Fruit fly (Drosophila melanogaster) whole organism, prepupa: ENCODE data around the gene Inx3.

Experiments
- Blimp-1 ChIP-seq: fragments of 200-800 bp; sonication (Bioruptor generic); optimal IDR thresholded peaks from 3 replicates; lab custom pipeline; 2017; ENCODE audit warnings: missing biosample characterization, missing genetic modification characterization, mild to moderate bottlenecking, moderate library complexity, missing genetic modification reagents
- CG10631 ChIP-seq: fragments of 200-800 bp; sonication (Bioruptor generic); optimal IDR thresholded peaks from 2 replicates; lab custom pipeline; 2016; ENCODE audit warnings: missing biosample characterization, missing genetic modification characterization
- CG11294 ChIP-seq: fragments of 200-800 bp; sonication (Bioruptor generic); IDR thresholded peaks from 2 replicates; pipeline ENCODE4 v1.3.6; 2022; ENCODE audit warnings: missing biosample characterization, missing genetic modification characterization
- CG11902 ChIP-seq: fragments of 200-800 bp; sonication (Bioruptor generic); optimal IDR thresholded peaks from 3 replicates; lab custom pipeline; 2016; ENCODE audit warnings: missing biosample characterization, missing genetic modification characterization
- CG15336 ChIP-seq: fragments of 200-800 bp; sonication (Bioruptor generic); IDR thresholded peaks from 2 replicates; pipeline ENCODE4 v1.3.6; 2022; ENCODE audit warnings: missing biosample characterization, missing genetic modification characterization
- CG1621 ChIP-seq: fragments of 200-800 bp; sonication (Bioruptor generic); optimal IDR thresholded peaks from 3 replicates; lab custom pipeline; 2018; ENCODE audit warnings: missing biosample characterization, mild to moderate bottlenecking, missing genetic modification characterization
- CG16779 ChIP-seq: fragments of 200-800 bp; sonication (Bioruptor generic); optimal IDR thresholded peaks from 3 replicates; lab custom pipeline; 2017; ENCODE audit warnings: missing biosample characterization, mild to moderate bottlenecking, missing genetic modification characterization
- CG31627 ChIP-seq: fragments of 200-800 bp; sonication (Bioruptor generic); optimal IDR thresholded peaks from 3 replicates; lab custom pipeline; 2016; ENCODE audit warnings: missing biosample characterization, missing genetic modification characterization
- CG32006 ChIP-seq: fragments of 200-800 bp; sonication (Bioruptor generic); optimal IDR thresholded peaks from 3 replicates; lab custom pipeline; 2017; ENCODE audit warnings: missing biosample characterization, mild to moderate bottlenecking, missing genetic modification characterization
- CG34406 ChIP-seq: fragments of 200-800 bp; sonication (Bioruptor generic); optimal IDR thresholded peaks from 3 replicates; lab custom pipeline; 2016; ENCODE audit warnings: missing biosample characterization, missing genetic modification characterization
- CG3919 ChIP-seq: fragments of 200-800 bp; sonication (Bioruptor generic); optimal IDR thresholded peaks from 3 replicates; lab custom pipeline; 2016; ENCODE audit warnings: missing biosample characterization, missing genetic modification characterization
- CG4318 ChIP-seq: fragments of 200-800 bp; sonication (Bioruptor generic); optimal IDR thresholded peaks from 3 replicates; lab custom pipeline; 2017; ENCODE audit warnings: missing biosample characterization, mild to moderate bottlenecking, missing genetic modification characterization
- CG6163 ChIP-seq: fragments of 200-800 bp; sonication (Bioruptor generic); IDR thresholded peaks from 3 replicates; pipeline ENCODE4 v1.3.6; 2022; ENCODE audit warnings: missing biosample characterization, missing genetic modification characterization
- CG6808 ChIP-seq: fragments of 200-800 bp; sonication (Bioruptor generic); optimal IDR thresholded peaks from 3 replicates; lab custom pipeline; 2017; ENCODE audit warnings: missing biosample characterization, missing genetic modification characterization, mild to moderate bottlenecking, moderate library complexity, missing genetic modification reagents
- CG6854 ChIP-seq: fragments of 200-800 bp; sonication (Bioruptor generic); optimal IDR thresholded peaks from 2 replicates; lab custom pipeline; 2017; ENCODE audit warnings: missing biosample characterization, mild to moderate bottlenecking, missing genetic modification characterization
- CG7368 ChIP-seq: fragments of 200-800 bp; sonication (Bioruptor generic); optimal IDR thresholded peaks from 3 replicates; lab custom pipeline; 2016; ENCODE audit warnings: missing biosample characterization, missing genetic modification characterization
- CG8119 ChIP-seq: fragments of 200-800 bp; sonication (Bioruptor generic); IDR thresholded peaks from 3 replicates; pipeline ENCODE4 v1.3.6; 2022; ENCODE audit warnings: missing biosample characterization, missing genetic modification characterization
- CG8319 ChIP-seq: fragments of 200-800 bp; sonication (Bioruptor generic); optimal IDR thresholded peaks from 3 replicates; lab custom pipeline; 2016; ENCODE audit warnings: missing biosample characterization, missing genetic modification characterization
- CG8632 ChIP-seq: fragments of 200-800 bp; sonication (Bioruptor generic); optimal IDR thresholded peaks from 3 replicates; lab custom pipeline; 2016; ENCODE audit warnings: missing biosample characterization, missing genetic modification characterization
- CG9139 ChIP-seq: fragments of 200-800 bp; sonication (Bioruptor generic); optimal IDR thresholded peaks from 3 replicates; lab custom pipeline; 2017; ENCODE audit warnings: missing biosample characterization, mild to moderate bottlenecking, missing genetic modification characterization
- Eip75B ChIP-seq: fragments of 200-800 bp; sonication (Bioruptor generic); optimal IDR thresholded peaks from 3 replicates; lab custom pipeline; 2016; ENCODE audit warnings: missing biosample characterization, missing genetic modification characterization
- Eip78C ChIP-seq: fragments of 200-800 bp; sonication (Bioruptor generic); peaks from one replicate; lab custom pipeline; 2016; ENCODE audit warnings: missing biosample characterization, missing genetic modification characterization
- Eip93F ChIP-seq: fragments of 200-800 bp; sonication (Bioruptor generic); optimal IDR thresholded peaks from 2 replicates; lab custom pipeline; 2016; ENCODE audit warnings: missing biosample characterization, mild to moderate bottlenecking, missing genetic modification characterization
- Ets21C ChIP-seq: fragments of 200-800 bp; sonication (Bioruptor generic); optimal IDR thresholded peaks from 3 replicates; lab custom pipeline; 2016; ENCODE audit warnings: missing biosample characterization, missing genetic modification characterization
- Gug ChIP-seq: fragments of 200-800 bp; sonication (Bioruptor generic); IDR thresholded peaks from 2 replicates; pipeline ENCODE4 v1.3.6; 2022; ENCODE audit warnings: missing biosample characterization, missing genetic modification characterization
- Hr38 ChIP-seq: sonication (Bioruptor generic); optimal IDR thresholded peaks from 2 replicates; lab custom pipeline; 2016; ENCODE audit warnings: missing biosample characterization, missing genetic modification characterization
- Hr39 ChIP-seq: fragments of 200-800 bp; sonication (Bioruptor generic); optimal IDR thresholded peaks from 2 replicates; lab custom pipeline; 2016; ENCODE audit warnings: missing biosample characterization, missing genetic modification characterization
- Hr4 ChIP-seq: fragments of 200-800 bp; sonication (Bioruptor generic); optimal IDR thresholded peaks from 3 replicates; lab custom pipeline; 2016; ENCODE audit warnings: missing biosample characterization, missing genetic modification characterization
- Lpt ChIP-seq: fragments of 200-800 bp; sonication (Bioruptor generic); optimal IDR thresholded peaks from 3 replicates; lab custom pipeline; 2016; ENCODE audit warnings: missing biosample characterization, missing genetic modification characterization
- Met ChIP-seq: fragments of 200-800 bp; sonication (Bioruptor generic); optimal IDR thresholded peaks from 3 replicates; lab custom pipeline; 2016; ENCODE audit warnings: missing biosample characterization, missing genetic modification characterization
- OdsH ChIP-seq: fragments of 200-800 bp; sonication (Bioruptor generic); optimal IDR thresholded peaks from 3 replicates; lab custom pipeline; 2016; ENCODE audit warnings: missing biosample characterization, missing genetic modification characterization
- Smox ChIP-seq: fragments of 200-800 bp; sonication (Bioruptor generic); optimal IDR thresholded peaks from 3 replicates; lab custom pipeline; 2016; ENCODE audit warnings: missing biosample characterization, missing genetic modification characterization
- Sox102F ChIP-seq: fragments of 200-800 bp; sonication (Bioruptor generic); optimal IDR thresholded peaks from 2 replicates; lab custom pipeline; 2016; ENCODE audit warnings: missing biosample characterization, mild to moderate bottlenecking, missing genetic modification characterization
- Sox14 ChIP-seq: fragments of 200-800 bp; sonication (Bioruptor generic); optimal IDR thresholded peaks from 3 replicates; lab custom pipeline; 2016; ENCODE audit warnings: missing biosample characterization, missing genetic modification characterization
- Sox15 ChIP-seq: fragments of 200-800 bp; sonication (Bioruptor generic); optimal IDR thresholded peaks from 3 replicates; lab custom pipeline; 2016; ENCODE audit warnings: missing biosample characterization, missing genetic modification characterization
- achi ChIP-seq: fragments of 200-800 bp; sonication (Bioruptor generic); optimal IDR thresholded peaks from 3 replicates; lab custom pipeline; 2016; ENCODE audit warnings: missing biosample characterization, missing genetic modification characterization
- acj6 ChIP-seq: fragments of 200-800 bp; sonication (Bioruptor generic); optimal IDR thresholded peaks from 3 replicates; lab custom pipeline; 2016; ENCODE audit warnings: missing biosample characterization, missing genetic modification characterization
- cyc ChIP-seq: fragments of 200-800 bp; sonication (Bioruptor generic); optimal IDR thresholded peaks from 3 replicates; lab custom pipeline; 2016; ENCODE audit warnings: missing biosample characterization, missing genetic modification characterization
- dac ChIP-seq: fragments of 200-800 bp; sonication (Bioruptor generic); optimal IDR thresholded peaks from 2 replicates; lab custom pipeline; 2017; ENCODE audit warnings: missing biosample characterization, mild to moderate bottlenecking, missing genetic modification characterization
- dsx ChIP-seq: fragments of 200-800 bp; optimal IDR thresholded peaks from 3 replicates; lab custom pipeline; 2019; ENCODE audit warnings: missing biosample characterization, mild to moderate bottlenecking, missing genetic modification characterization, moderate library complexity; ENCODE audit not compliant: poor library complexity, severe bottlenecking
- eg ChIP-seq: fragments of 200-800 bp; sonication (Bioruptor generic); IDR thresholded peaks from 3 replicates; pipeline ENCODE4 v1.3.6; 2022; ENCODE audit warnings: missing biosample characterization, missing genetic modification characterization
- esn ChIP-seq: fragments of 200-800 bp; sonication (Bioruptor generic); optimal IDR thresholded peaks from 2 replicates; lab custom pipeline; 2016; ENCODE audit warnings: missing biosample characterization, mild to moderate bottlenecking, missing genetic modification characterization, moderate library complexity
- fd59A ChIP-seq: fragments of 200-800 bp; sonication (Bioruptor generic); optimal IDR thresholded peaks from 2 replicates; lab custom pipeline; 2017; ENCODE audit warnings: missing biosample characterization, mild to moderate bottlenecking, missing genetic modification characterization, missing genetic modification reagents
- fd85E ChIP-seq: fragments of 200-800 bp; sonication (Bioruptor generic); optimal IDR thresholded peaks from 3 replicates; lab custom pipeline; 2016; ENCODE audit warnings: missing biosample characterization, missing genetic modification characterization
- lz ChIP-seq: fragments of 200-800 bp; sonication (Bioruptor generic); optimal IDR thresholded peaks from 3 replicates; lab custom pipeline; 2016; ENCODE audit warnings: missing biosample characterization, missing genetic modification characterization
- net ChIP-seq: fragments of 200-800 bp; sonication (Bioruptor generic); optimal IDR thresholded peaks from 3 replicates; lab custom pipeline; 2016; ENCODE audit warnings: missing biosample characterization, missing genetic modification characterization
- pdm3 ChIP-seq: fragments of 200-800 bp; sonication (Bioruptor generic); optimal IDR thresholded peaks from 3 replicates; lab custom pipeline; 2016; ENCODE audit warnings: missing biosample characterization, missing genetic modification characterization
- spab ChIP-seq: fragments of 200-800 bp; sonication (Bioruptor generic); optimal IDR thresholded peaks from 2 replicates; lab custom pipeline; 2017; ENCODE audit warnings: missing biosample characterization, mild to moderate bottlenecking, missing genetic modification characterization, missing genetic modification reagents
- svp ChIP-seq: fragments of 200-800 bp; sonication (Bioruptor generic); peaks from one replicate; lab custom pipeline; 2016; ENCODE audit warnings: missing biosample characterization, missing genetic modification characterization
- topi ChIP-seq: fragments of 200-800 bp; sonication (Bioruptor generic); optimal IDR thresholded peaks from 3 replicates; lab custom pipeline; 2016; ENCODE audit warnings: missing biosample characterization, missing genetic modification characterization
- vri ChIP-seq: fragments of 200-800 bp; sonication (Bioruptor generic); optimal IDR thresholded peaks from 3 replicates; lab custom pipeline; 2016; ENCODE audit warnings: missing biosample characterization, mild to moderate bottlenecking, missing genetic modification characterization

Inx3 gene

DNA sequence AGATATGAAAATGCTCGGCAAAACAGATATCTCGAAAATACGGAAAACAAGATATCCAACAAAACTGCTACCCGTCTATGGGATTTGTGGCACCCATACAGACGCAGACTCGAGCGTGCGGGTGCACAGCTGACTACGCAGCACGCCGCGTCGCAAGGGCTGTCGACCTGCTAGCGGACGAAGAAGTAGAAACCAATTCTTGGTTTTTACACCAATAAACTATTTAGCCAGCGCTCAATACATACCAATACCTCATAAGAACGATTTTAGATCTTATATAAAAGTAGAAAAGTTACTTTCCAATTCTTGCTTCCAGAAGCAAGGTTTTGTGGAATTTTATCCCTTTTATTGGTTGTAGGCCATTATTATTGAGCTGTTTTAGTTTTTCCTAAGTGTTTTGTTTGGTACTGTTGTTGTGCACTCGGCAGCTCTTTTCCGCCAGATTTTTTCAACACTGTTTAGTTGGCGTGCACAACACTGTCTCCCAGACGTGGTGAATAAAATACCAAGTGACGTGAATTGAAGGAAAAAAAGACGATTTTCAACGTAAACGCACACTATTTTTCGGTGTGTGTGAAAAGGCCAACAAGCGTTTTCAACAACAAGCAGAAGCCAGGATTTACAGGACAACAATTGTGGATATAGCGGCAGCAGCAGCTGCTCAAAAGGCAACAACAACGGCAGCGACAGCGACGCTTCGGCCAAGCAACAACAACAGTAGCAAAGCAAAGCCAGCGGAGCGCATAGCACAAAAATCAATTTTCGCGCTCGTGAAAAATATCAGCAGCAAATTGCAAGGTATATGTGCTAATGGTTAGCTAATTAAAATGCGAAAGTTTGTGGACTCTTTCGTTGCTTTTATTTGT, 29.5 kb upstream of the Inx3 start:
- peak; percentile 86 for TF ChIP-seq Hr4 (GFP tag; lab: Kevin White, UChicago)
- peak; percentile 54; the same call in 2 of the 3 replicates for TF ChIP-seq CG8119 (GFP tag; lab: Robert Waterston, UW)
- peak; percentile 70 for TF ChIP-seq CG8319 (GFP tag; lab: Kevin White, UChicago)
- TF ChIP-seq lz = peak; percentile 86
- TF ChIP-seq Met = peak; percentile 73
- peak; percentile 79 for TF ChIP-seq Sox102F (GFP tag; lab: Kevin White, UChicago)
- TF ChIP-seq Eip75B (GFP tag; lab: Kevin White, UChicago) = peak; percentile 82
- TF ChIP-seq CG7368 (GFP tag; lab: Kevin White, UChicago) = peak; percentile 75
- TF ChIP-seq CG3919 (GFP tag; lab: Kevin White, UChicago) = peak; percentile 84
- TF ChIP-seq Hr38 = no peak
- TF ChIP-seq CG15336 (GFP tag; lab: Robert Waterston, UW) = peak; percentile 67
- no peak for TF ChIP-seq Eip93F (GFP tag; lab: Kevin White, UChicago)
- peak; percentile 72 for TF ChIP-seq Ets21C
- TF ChIP-seq fd85E (GFP tag; lab: Kevin White, UChicago) = peak; percentile 64
- TF ChIP-seq pdm3 (GFP tag; lab: Kevin White, UChicago) = peak; percentile 86
- peak; percentile 90 for TF ChIP-seq cyc (GFP tag; lab: Kevin White, UChicago)
- peak; percentile 87 for TF ChIP-seq Sox14 (GFP tag; lab: Kevin White, UChicago)
- peak; percentile 70 for TF ChIP-seq dac (GFP tag; lab: Kevin White, UChicago)
- peak; percentile 62 for TF ChIP-seq CG1621
- TF ChIP-seq CG32006 (GFP tag; lab: Kevin White, UChicago) = peak; percentile 82
- TF ChIP-seq CG4318 (GFP tag; lab: Kevin White, UChicago) = no peak
- peak; percentile 62 for TF ChIP-seq CG11902 (GFP tag; lab: Kevin White, UChicago)
- TF ChIP-seq achi (GFP tag; lab: Kevin White, UChicago) = peak; percentile 84
- peak; percentile 87 for TF ChIP-seq CG31627 (GFP tag; lab: Kevin White, UChicago)
- peak; percentile 82 for TF ChIP-seq OdsH (GFP tag; lab: Kevin White, UChicago)
- TF ChIP-seq Hr39 (GFP tag; lab: Kevin White, UChicago) = peak; percentile 89
- TF ChIP-seq CG34406 = peak; percentile 59
- peak; percentile 55 for TF ChIP-seq Lpt (GFP tag; lab: Kevin White, UChicago)
- no peak for TF ChIP-seq CG9139 (GFP tag; lab: Kevin White, UChicago)
- TF ChIP-seq CG16779 = peak; percentile 15
- TF ChIP-seq vri (GFP tag; lab: Kevin White, UChicago) = peak; percentile 69
- peak; percentile 92 for TF ChIP-seq Eip78C
- peak; percentile 68 for TF ChIP-seq Sox15 (GFP tag; lab: Kevin White, UChicago)
- TF ChIP-seq CG6808 (GFP tag; lab: Kevin White, UChicago) = peak; percentile 83
- peak; percentile 33 for TF ChIP-seq spab (GFP tag; lab: Kevin White, UChicago)
- TF ChIP-seq esn (GFP tag; lab: Kevin White, UChicago) = peak; percentile 83
- TF ChIP-seq CG11294 (GFP tag; lab: Robert Waterston, UW) = peak; percentile 71
- TF ChIP-seq CG6854 (GFP tag; lab: Kevin White, UChicago) = no peak
- peak; percentile 78 for TF ChIP-seq CG6163 (GFP tag; lab: Robert Waterston, UW)
- TF ChIP-seq net = peak; percentile 77
- TF ChIP-seq acj6 = peak; percentile 74
- TF ChIP-seq eg (GFP tag; lab: Robert Waterston, UW) = peak; percentile 71
- TF ChIP-seq dsx (GFP tag; lab: Kevin White, UChicago) = peak; percentile 21
- peak; percentile 86 for TF ChIP-seq svp (GFP tag; lab: Kevin White, UChicago)
- peak; percentile 59 for TF ChIP-seq CG8632 (GFP tag; lab: Kevin White, UChicago)
- peak; percentile 83 for TF ChIP-seq CG10631 (GFP tag; lab: Kevin White, UChicago)
- TF ChIP-seq topi (GFP tag; lab: Kevin White, UChicago) = peak; percentile 78
- TF ChIP-seq fd59A (GFP tag; lab: Kevin White, UChicago) = peak; percentile 8
- TF ChIP-seq Gug = peak; percentile 68
- TF ChIP-seq Blimp-1 = peak; percentile 46
- peak; percentile 70 for TF ChIP-seq Smox (GFP tag; lab: Kevin White, UChicago)
